Worm (Caenorhabditis elegans) whole organism, L4 larva: Measurements from ENCODE around the gene sre-46.

Source experiments
- ceh-20 ChIP-seq: fragments of 200-800 bp; sonication (Bioruptor generic); IDR thresholded peaks from 2 replicates; pipeline ENCODE4 v1.3.6; 2022; ENCODE audit warnings: missing genetic modification reagents, missing genetic modification characterization, missing compliant biosample characterization
- ceh-44 ChIP-seq: fragments of 200-800 bp; sonication (Bioruptor generic); IDR thresholded peaks from 2 replicates; pipeline ENCODE4 v1.3.6; 2022; ENCODE audit warnings: missing genetic modification reagents, missing genetic modification characterization, missing compliant biosample characterization
- egl-27 ChIP-seq: sonication (generic microtip); optimal IDR thresholded peaks from 3 replicates; lab custom pipeline; 2017; ENCODE audit warnings: missing biosample characterization, missing genetic modification reagents, missing genetic modification characterization
- fkh-10 ChIP-seq: fragments of 150-350 bp; optimal IDR thresholded peaks from 2 replicates; lab custom pipeline; 2014; ENCODE audit warnings: missing biosample characterization, missing genetic modification reagents, missing genetic modification characterization
- lin-13 ChIP-seq: fragments of 150-350 bp; optimal IDR thresholded peaks from 2 replicates; lab custom pipeline; 2014; ENCODE audit warnings: missing biosample characterization, missing genetic modification reagents, missing genetic modification characterization
- lin-15B ChIP-seq: fragments of 150-350 bp; sonication (generic microtip); optimal IDR thresholded peaks from 3 replicates; lab custom pipeline; 2014; ENCODE audit warnings: missing biosample characterization, missing genetic modification characterization
- nhr-11 ChIP-seq: fragments of 150-350 bp; optimal IDR thresholded peaks from 2 replicates; lab custom pipeline; 2014; ENCODE audit warnings: missing biosample characterization, missing genetic modification characterization
- nhr-77 ChIP-seq: fragments of 150-350 bp; optimal IDR thresholded peaks from 2 replicates; lab custom pipeline; 2014; ENCODE audit warnings: missing biosample characterization, missing genetic modification characterization
- unc-62 ChIP-seq, 3 experiments: fragments of 150-350 bp in 1 of 3; sonication (generic microtip); optimal IDR thresholded peaks in 2 of 3; peaks in 1 of 3; 1 replicate in 1 of 3; 2 replicates in 2 of 3; lab custom pipeline; 2014 to 2017; ENCODE audit warnings: missing biosample characterization in 3 of 3, missing genetic modification characterization in 3 of 3, missing genetic modification reagents in 3 of 3, missing genotype in 1 of 3
- ztf-11 ChIP-seq: fragments of 150-350 bp; optimal IDR thresholded peaks from 2 replicates; lab custom pipeline; 2014; ENCODE audit warnings: missing biosample characterization, missing genetic modification characterization

DNA sequence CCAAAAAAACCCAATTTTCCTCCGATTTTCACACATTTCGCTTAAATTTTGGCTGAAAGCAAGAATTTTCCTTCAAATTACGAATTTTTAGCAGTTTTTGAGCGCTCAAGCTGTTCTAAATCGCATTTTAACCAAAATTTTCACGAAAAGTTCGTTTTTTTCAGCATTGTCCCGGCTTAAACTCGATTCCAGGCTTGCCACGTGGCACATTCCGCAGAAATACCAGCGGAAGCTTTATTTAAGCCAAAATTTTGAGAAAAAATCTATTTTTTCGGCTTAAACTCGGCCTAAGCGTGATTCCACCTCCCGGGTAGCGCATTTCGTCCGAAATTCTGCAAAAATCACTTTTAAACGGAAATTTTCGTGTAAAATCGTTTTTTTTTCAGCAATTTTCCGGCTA is 2.6 kb upstream of the sre-46 start:
- no peak for TF ChIP-seq nhr-11 (tag; lab: Kevin White, UChicago)
- no peak for TF ChIP-seq egl-27
- no peak for TF ChIP-seq lin-15B (tag; lab: Kevin White, UChicago)
- TF ChIP-seq lin-13 (GFP tag; lab: Kevin White, UChicago): no peak
- TF ChIP-seq ztf-11 (tag; lab: Kevin White, UChicago): no peak
- no peak for TF ChIP-seq fkh-10 (GFP tag; lab: Kevin White, UChicago)
- TF ChIP-seq ceh-20 (GFP tag; lab: Robert Waterston, UW): no peak
- TF ChIP-seq ceh-44 (GFP tag; lab: Robert Waterston, UW): no peak
- TF ChIP-seq unc-62 (GFP tag; optimal IDR thresholded peaks at IDR 0.05 in 1 of 2; lab: Kevin White, UChicago): no peak
- TF ChIP-seq unc-62 (tag; optimal IDR thresholded peaks at IDR 0.05; lab: Kevin White, UChicago): no peak
- no peak for TF ChIP-seq nhr-77 (tag; lab: Kevin White, UChicago)
